Fruit fly (Drosophila melanogaster) whole organism, embryonic: Measurements from ENCODE around the gene Dlip2.

Experiments
- Awh ChIP-seq: fragments of 200-800 bp; sonication (Bioruptor generic); IDR thresholded peaks from 2 replicates; pipeline ENCODE4, ENCODE4 v1.3.6; 2022; ENCODE audit warnings: missing biosample characterization, missing genetic modification characterization
- B-H1 ChIP-seq: fragments of 200-800 bp; sonication (Bioruptor generic); IDR thresholded peaks from 3 replicates; pipeline ENCODE4 v1.3.6; 2022; ENCODE audit warnings: missing biosample characterization, missing genetic modification characterization
- BtbVII ChIP-seq: fragments of 200-800 bp; sonication (Bioruptor generic); optimal IDR thresholded peaks from 3 replicates; lab custom pipeline; 2017; ENCODE audit warnings: missing biosample characterization, mild to moderate bottlenecking, missing genetic modification characterization
- CG10654 ChIP-seq: fragments of 200-800 bp; sonication (Bioruptor generic); optimal IDR thresholded peaks from 2 replicates; lab custom pipeline; 2016; ENCODE audit warnings: missing biosample characterization, missing genetic modification characterization
- CG10959 ChIP-seq: fragments of 200-800 bp; sonication (Bioruptor generic); IDR thresholded peaks from 2 replicates; pipeline ENCODE4 v1.3.6; 2022; ENCODE audit warnings: missing biosample characterization, missing genetic modification characterization
- CG11696 ChIP-seq: fragments of 200-800 bp; sonication (Bioruptor generic); IDR thresholded peaks from 2 replicates; pipeline ENCODE4 v1.3.6; 2022; ENCODE audit warnings: missing biosample characterization, missing genetic modification characterization
- CG12155 ChIP-seq: fragments of 200-800 bp; sonication (Bioruptor generic); optimal IDR thresholded peaks from 3 replicates; lab custom pipeline; 2016; ENCODE audit warnings: missing biosample characterization, missing genetic modification characterization
- CG13775 ChIP-seq: fragments of 200-800 bp; sonication (Bioruptor generic); optimal IDR thresholded peaks from 3 replicates; lab custom pipeline; 2017; ENCODE audit warnings: missing biosample characterization, mild to moderate bottlenecking, missing genetic modification characterization
- CG14965 ChIP-seq: fragments of 200-800 bp; sonication (Bioruptor generic); optimal IDR thresholded peaks from 2 replicates; lab custom pipeline; 2016; ENCODE audit warnings: missing biosample characterization, missing genetic modification characterization, borderline replicate concordance
- CG17802 ChIP-seq: fragments of 200-800 bp; sonication (Bioruptor generic); optimal IDR thresholded peaks from 2 replicates; lab custom pipeline; 2018; ENCODE audit warnings: missing biosample characterization, mild to moderate bottlenecking, missing genetic modification characterization, moderate library complexity
- CG18619 ChIP-seq: fragments of 200-800 bp; sonication (Bioruptor generic); optimal IDR thresholded peaks from 3 replicates; lab custom pipeline; 2017; ENCODE audit warnings: missing biosample characterization, mild to moderate bottlenecking, missing genetic modification characterization
- CG2129 ChIP-seq: fragments of 200-800 bp; sonication (Bioruptor generic); IDR thresholded peaks from 2 replicates; pipeline ENCODE4 v1.3.6; 2022; ENCODE audit warnings: missing biosample characterization, missing genetic modification characterization; ENCODE audit not compliant: partially characterized antibody
- CG30020 ChIP-seq: fragments of 200-800 bp; optimal IDR thresholded peaks from 2 replicates; lab custom pipeline; 2019; ENCODE audit warnings: missing biosample characterization, mild to moderate bottlenecking, missing genetic modification characterization, moderate library complexity
- CG4730 ChIP-seq: fragments of 200-800 bp; sonication (Bioruptor generic); IDR thresholded peaks from 2 replicates; pipeline ENCODE4 v1.3.6; 2022; ENCODE audit warnings: missing biosample characterization, missing genetic modification characterization
- CG5180 ChIP-seq: fragments of 200-800 bp; sonication (Bioruptor generic); optimal IDR thresholded peaks from 3 replicates; lab custom pipeline; 2017; ENCODE audit warnings: missing biosample characterization, missing genetic modification characterization, mild to moderate bottlenecking, moderate library complexity, missing genetic modification reagents
- CG6813 ChIP-seq: fragments of 200-800 bp; sonication (Bioruptor generic); optimal IDR thresholded peaks from 2 replicates; lab custom pipeline; 2017; ENCODE audit warnings: missing biosample characterization, missing genetic modification characterization, mild to moderate bottlenecking, moderate library complexity, missing genetic modification reagents
- CG7357 ChIP-seq: fragments of 200-800 bp; sonication (Bioruptor generic); IDR thresholded peaks from 3 replicates; pipeline ENCODE4 v1.3.6; 2022; ENCODE audit warnings: missing biosample characterization, missing genetic modification characterization
- CG8359 ChIP-seq: fragments of 200-800 bp; sonication (Bioruptor generic); optimal IDR thresholded peaks from 2 replicates; lab custom pipeline; 2017; ENCODE audit warnings: missing biosample characterization, mild to moderate bottlenecking, missing genetic modification characterization, borderline replicate concordance
- CG8765 ChIP-seq: fragments of 200-800 bp; sonication (Bioruptor generic); IDR thresholded peaks from 2 replicates; pipeline ENCODE4 v1.3.6; 2022; ENCODE audit warnings: missing biosample characterization, missing genetic modification characterization
- CG9797 ChIP-seq: fragments of 200-800 bp; sonication (Bioruptor generic); optimal IDR thresholded peaks from 3 replicates; lab custom pipeline; 2018; ENCODE audit warnings: missing biosample characterization, mild to moderate bottlenecking, missing genetic modification characterization
- CG9876 ChIP-seq: fragments of 200-800 bp; sonication (Bioruptor generic); optimal IDR thresholded peaks from 2 replicates; lab custom pipeline; 2016; ENCODE audit warnings: missing biosample characterization, missing genetic modification characterization
- D19B ChIP-seq: fragments of 200-800 bp; sonication (Bioruptor generic); optimal IDR thresholded peaks from 2 replicates; lab custom pipeline; 2017; ENCODE audit warnings: missing biosample characterization, mild to moderate bottlenecking, missing genetic modification characterization
- Dad ChIP-seq: fragments of 200-800 bp; sonication (Bioruptor generic); optimal IDR thresholded peaks from 3 replicates; lab custom pipeline; 2016; ENCODE audit warnings: missing biosample characterization, missing genetic modification characterization
- Dip2 ChIP-seq: fragments of 200-800 bp; sonication (Bioruptor generic); IDR thresholded peaks from 2 replicates; pipeline ENCODE4 v1.3.6; 2022; ENCODE audit warnings: missing biosample characterization, missing genetic modification characterization
- Dref ChIP-seq: fragments of 200-800 bp; sonication (Bioruptor generic); IDR thresholded peaks from 2 replicates; pipeline ENCODE4 v1.3.6; 2022; ENCODE audit warnings: missing biosample characterization, missing genetic modification characterization
- HHEX ChIP-seq: fragments of 200-800 bp; sonication (Bioruptor generic); optimal IDR thresholded peaks from 3 replicates; lab custom pipeline; 2017; ENCODE audit warnings: missing biosample characterization, mild to moderate bottlenecking, missing genetic modification characterization, missing genetic modification reagents
- Hand ChIP-seq: fragments of 200-800 bp; sonication (Bioruptor generic); optimal IDR thresholded peaks from 2 replicates; lab custom pipeline; 2017; ENCODE audit warnings: mild to moderate bottlenecking, missing biosample characterization, missing genetic modification reagents, missing genetic modification characterization
- NK7.1 ChIP-seq: fragments of 200-800 bp; sonication (Bioruptor generic); optimal IDR thresholded peaks from 3 replicates; lab custom pipeline; 2016; ENCODE audit warnings: missing biosample characterization, missing genetic modification characterization
- Nf-YC ChIP-seq: fragments of 200-800 bp; optimal IDR thresholded peaks from 3 replicates; lab custom pipeline; 2019; ENCODE audit warnings: missing biosample characterization, mild to moderate bottlenecking, missing genetic modification characterization, moderate library complexity
- Opbp ChIP-seq: fragments of 200-800 bp; sonication (Bioruptor generic); IDR thresholded peaks from 3 replicates; pipeline ENCODE4 v1.3.6; 2022; ENCODE audit warnings: missing biosample characterization, missing genetic modification characterization; ENCODE audit not compliant: partially characterized antibody
- Side ChIP-seq: fragments of 200-800 bp; sonication (Bioruptor generic); optimal IDR thresholded peaks from 2 replicates; lab custom pipeline; 2016; ENCODE audit warnings: missing biosample characterization, missing genetic modification characterization
- Sox100B ChIP-seq: fragments of 200-800 bp; sonication (Bioruptor generic); optimal IDR thresholded peaks from 3 replicates; lab custom pipeline; 2018; ENCODE audit warnings: missing biosample characterization, mild to moderate bottlenecking, missing genetic modification characterization
- Ssrp ChIP-seq: fragments of 200-800 bp; sonication (Bioruptor generic); optimal IDR thresholded peaks from 2 replicates; lab custom pipeline; 2018; ENCODE audit warnings: missing biosample characterization, mild to moderate bottlenecking, missing genetic modification characterization, moderate library complexity
- Tbp ChIP-seq: fragments of >200 bp; optimal IDR thresholded peaks from 2 replicates; lab custom pipeline; 2018; ENCODE audit warnings: missing biosample characterization, missing genetic modification characterization
- ato ChIP-seq: fragments of 200-800 bp; sonication (Bioruptor generic); IDR thresholded peaks from 2 replicates; pipeline ENCODE4 v1.3.6; 2022; ENCODE audit warnings: missing biosample characterization, missing genetic modification characterization; ENCODE audit not compliant: partially characterized antibody
- bab2 ChIP-seq: fragments of 200-800 bp; sonication (Bioruptor generic); optimal IDR thresholded peaks from 2 replicates; lab custom pipeline; 2016; ENCODE audit warnings: missing biosample characterization, missing genetic modification characterization
- bigmax ChIP-seq: fragments of 200-800 bp; sonication (Bioruptor generic); optimal IDR thresholded peaks from 2 replicates; lab custom pipeline; 2018; ENCODE audit warnings: missing biosample characterization, mild to moderate bottlenecking, missing genetic modification characterization
- cas ChIP-seq: fragments of 200-800 bp; sonication (Bioruptor generic); IDR thresholded peaks from 2 replicates; pipeline ENCODE4 v1.3.6; 2022; ENCODE audit warnings: missing biosample characterization, missing genetic modification characterization
- chif ChIP-seq, 2 experiments: fragments of 200-800 bp; sonication (Bioruptor generic); optimal IDR thresholded peaks; 3 replicates each; lab custom pipeline; 2016; ENCODE audit warnings: missing biosample characterization in 2 of 2, missing genetic modification characterization in 2 of 2
- fru ChIP-seq: fragments of >200 bp; optimal IDR thresholded peaks from 2 replicates; lab custom pipeline; 2017
- hb ChIP-seq: fragments of 200-800 bp; sonication (Bioruptor generic); IDR thresholded peaks from 3 replicates; pipeline ENCODE4 v1.3.6; 2022; ENCODE audit warnings: missing biosample characterization, missing genetic modification characterization; ENCODE audit not compliant: partially characterized antibody
- inv ChIP-seq: fragments of 200-800 bp; sonication (Bioruptor generic); IDR thresholded peaks from 2 replicates; pipeline ENCODE4 v1.3.6; 2022; ENCODE audit warnings: missing biosample characterization, missing genetic modification characterization; ENCODE audit not compliant: partially characterized antibody
- knrl ChIP-seq: fragments of 200-800 bp; sonication (Bioruptor generic); IDR thresholded peaks from 3 replicates; pipeline ENCODE4 v1.3.6; 2022; ENCODE audit warnings: missing biosample characterization, missing genetic modification characterization; ENCODE audit not compliant: partially characterized antibody
- luna ChIP-seq: fragments of 200-800 bp; sonication (Bioruptor generic); optimal IDR thresholded peaks from 2 replicates; lab custom pipeline; 2016; ENCODE audit warnings: missing biosample characterization, missing genetic modification characterization
- pan ChIP-seq, 4 experiments: fragments of >200 bp in 3 of 4; fragments of 200-800 bp in 1 of 4; sonication (Bioruptor generic) in 1 of 4; optimal IDR thresholded peaks in 3 of 4; IDR thresholded peaks in 1 of 4; 2 replicates each; pipeline versions ENCODE4 v1.3.6 to Lab custom; 2017 to 2022; ENCODE audit warnings: missing biosample characterization in 2 of 4, missing genetic modification characterization in 2 of 4, mixed read lengths in 1 of 4
- pum ChIP-seq: fragments of 200-800 bp; sonication (Bioruptor generic); optimal IDR thresholded peaks from 2 replicates; lab custom pipeline; 2016; ENCODE audit warnings: missing biosample characterization, missing genetic modification characterization
- slou ChIP-seq: fragments of 200-800 bp; sonication (Bioruptor generic); optimal IDR thresholded peaks from 3 replicates; lab custom pipeline; 2016; ENCODE audit warnings: missing biosample characterization, missing genetic modification characterization
- tio ChIP-seq: fragments of 200-800 bp; sonication (Bioruptor generic); optimal IDR thresholded peaks from 2 replicates; lab custom pipeline; 2017; ENCODE audit warnings: missing biosample characterization, missing genetic modification characterization, inconsistent platforms
- wdn ChIP-seq: fragments of 200-800 bp; sonication (Bioruptor generic); IDR thresholded peaks from 2 replicates; pipeline ENCODE4 v1.3.6; 2022; ENCODE audit warnings: missing biosample characterization, missing genetic modification characterization
- yki ChIP-seq: fragments of >200 bp; optimal IDR thresholded peaks from 3 replicates; lab custom pipeline; 2018
- zfh2 ChIP-seq: fragments of 200-800 bp; sonication (Bioruptor generic); optimal IDR thresholded peaks from 2 replicates; lab custom pipeline; 2016; ENCODE audit warnings: missing biosample characterization, missing genetic modification characterization

The Dlip2 gene

DNA sequence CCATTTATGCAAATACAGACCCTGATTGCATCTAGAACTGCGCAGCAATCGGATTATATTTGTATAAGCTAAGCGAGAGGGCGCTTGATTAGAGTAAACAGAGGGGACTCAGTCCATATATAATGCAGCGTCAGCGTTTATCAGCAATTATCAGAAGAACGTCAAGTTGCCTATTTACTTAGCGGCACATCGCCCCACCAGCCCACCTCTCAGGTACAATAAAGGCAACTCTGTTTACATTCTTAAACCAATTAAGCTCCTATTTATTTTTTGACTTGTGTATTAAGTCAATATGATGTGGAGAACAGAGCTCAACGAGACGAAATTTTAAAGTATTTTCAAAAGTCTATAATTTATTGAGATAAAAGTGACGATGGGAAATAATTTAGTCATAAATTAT is 19.5 kb upstream of the Dlip2 start (continued):
- TF ChIP-seq Dad, result no peak
- no peak for TF ChIP-seq CG7357 (GFP tag; lab: Robert Waterston, UW)
- no peak for TF ChIP-seq CG13775 (GFP tag; lab: Kevin White, UChicago)
- TF ChIP-seq bab2, result no peak
- TF ChIP-seq HHEX (GFP tag; lab: Kevin White, UChicago), result peak; percentile 83
- no peak for TF ChIP-seq Dip2 (GFP tag; lab: Robert Waterston, UW)
- TF ChIP-seq CG18619 (GFP tag; lab: Kevin White, UChicago), result peak; percentile 2
- peak; percentile 91 for TF ChIP-seq CG8359 (GFP tag; lab: Kevin White, UChicago)
- TF ChIP-seq Sox100B (GFP tag; lab: Kevin White, UChicago), result peak; percentile 92
- TF ChIP-seq yki (lab: Kevin White, UChicago), result no peak
- peak in 1 of 2 experiments; percentile 93 for TF ChIP-seq chif (GFP tag; optimal IDR thresholded peaks at IDR 0.05; lab: Kevin White, UChicago)
- TF ChIP-seq fru (lab: Kevin White, UChicago), result no peak
- TF ChIP-seq CG30020 (tag; lab: Kevin White, UChicago), result peak; percentile 24
- TF ChIP-seq CG9876, result peak; percentile 4
- peak; percentile 65 for TF ChIP-seq CG17802 (tag; lab: Kevin White, UChicago)
- peak; percentile 82 for TF ChIP-seq CG5180 (GFP tag; lab: Kevin White, UChicago)
- no peak for TF ChIP-seq Dref
- TF ChIP-seq D19B (GFP tag; lab: Kevin White, UChicago), result no peak
- TF ChIP-seq CG8765 (GFP tag; lab: Robert Waterston, UW), result no peak
- peak; percentile 55 for TF ChIP-seq Nf-YC (tag; lab: Kevin White, UChicago)
- TF ChIP-seq Awh (GFP tag; lab: Robert Waterston, UW), result peak; percentile 94
- TF ChIP-seq BtbVII (GFP tag; lab: Kevin White, UChicago), result peak; percentile 92
- TF ChIP-seq CG6813, result peak; percentile 92
- TF ChIP-seq pan (optimal IDR thresholded peaks at IDR 0.05; lab: Kevin White, UChicago), result no peak
- TF ChIP-seq pan (GFP tag; optimal IDR thresholded peaks at IDR 0.05 in 1 of 2, IDR thresholded peaks at IDR 0.05 in 1 of 2), result peak in 1 of 2 experiments; percentile 68
- no peak for TF ChIP-seq knrl (GFP tag; lab: Robert Waterston, UW)
- peak; percentile 26 for TF ChIP-seq bigmax
- TF ChIP-seq Opbp (GFP tag; lab: Robert Waterston, UW), result no peak
- no peak for TF ChIP-seq inv (GFP tag; lab: Robert Waterston, UW)
- TF ChIP-seq Ssrp (tag; lab: Kevin White, UChicago), result no peak
- TF ChIP-seq cas (GFP tag; lab: Robert Waterston, UW), result no peak
- no peak for TF ChIP-seq Tbp
- TF ChIP-seq Hand (GFP tag; lab: Kevin White, UChicago), result no peak
- TF ChIP-seq CG9797 (GFP tag; lab: Kevin White, UChicago), result peak; percentile 42
- peak; percentile 78 for TF ChIP-seq CG11696
- TF ChIP-seq CG10959 (GFP tag; lab: Robert Waterston, UW), result peak; percentile 74
- TF ChIP-seq CG14965, result peak; percentile 83
- TF ChIP-seq tio (GFP tag; lab: Kevin White, UChicago), result no peak
- TF ChIP-seq CG2129 (GFP tag; lab: Robert Waterston, UW), result no peak
- no peak for TF ChIP-seq CG4730 (GFP tag; lab: Robert Waterston, UW)
- TF ChIP-seq CG10654, result peak; percentile 91
- TF ChIP-seq luna (GFP tag; lab: Kevin White, UChicago), result no peak
- no peak for TF ChIP-seq wdn
- no peak for TF ChIP-seq ato (GFP tag; lab: Robert Waterston, UW)
- peak; percentile 90 for TF ChIP-seq NK7.1 (GFP tag; lab: Kevin White, UChicago)
- peak; percentile 85 for TF ChIP-seq Side (GFP tag; lab: Kevin White, UChicago)
- TF ChIP-seq hb (GFP tag; lab: Robert Waterston, UW), result no peak
- TF ChIP-seq zfh2 (GFP tag; lab: Kevin White, UChicago), result no peak
- TF ChIP-seq pum (GFP tag; lab: Kevin White, UChicago), result peak; percentile 71
- TF ChIP-seq B-H1 (GFP tag; lab: Robert Waterston, UW), result peak; percentile 63; the same call in 1 of the 3 replicates
- TF ChIP-seq slou (GFP tag; lab: Kevin White, UChicago), result peak; percentile 81
- TF ChIP-seq CG12155 (GFP tag; lab: Kevin White, UChicago), result no peak
